Fruit fly (Drosophila melanogaster): Measurements from ENCODE around the gene DIP-iota.

The DIP-iota gene

DNA sequence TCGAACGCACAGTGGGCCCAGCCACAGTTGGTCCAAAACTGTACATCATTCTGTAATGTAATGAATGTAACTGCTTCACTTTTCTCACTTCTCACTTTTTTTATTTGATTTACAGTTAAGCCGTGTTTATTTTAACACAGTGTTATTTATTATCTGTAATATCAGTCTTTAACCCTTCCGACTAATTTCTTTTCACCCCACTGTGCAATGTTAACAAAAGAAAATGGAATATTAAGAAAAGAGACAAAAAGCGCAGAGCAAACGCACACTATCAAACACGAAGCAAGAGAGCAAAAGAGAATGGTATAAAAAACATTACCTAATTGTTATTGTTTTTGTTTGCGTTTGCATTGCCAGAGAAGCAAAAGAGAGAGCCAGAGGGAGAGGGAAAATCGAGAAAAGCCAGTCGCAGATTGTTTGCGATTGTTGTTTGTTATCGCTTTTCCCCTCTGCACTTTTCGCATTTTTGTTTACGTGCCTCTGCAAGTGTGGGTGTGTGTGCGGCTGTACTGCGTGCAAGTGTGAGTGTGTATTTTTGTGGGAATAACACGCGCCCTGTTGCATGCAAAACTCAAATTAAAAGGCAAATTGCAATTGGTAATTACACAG lies 25.7 kb upstream of the DIP-iota start (continued):
- TF ChIP-seq NC2α (GFP tag; optimal IDR thresholded peaks at IDR 0.05): peak; percentile 98
- peak; percentile 98 for TF ChIP-seq nmo (GFP tag; optimal IDR thresholded peaks at IDR 0.05)
- peak; percentile 94 for TF ChIP-seq croc (GFP tag; conservative IDR thresholded peaks at IDR 0.05)
- peak; percentile 99 for TF ChIP-seq chn (GFP tag; optimal IDR thresholded peaks at IDR 0.05)
- TF ChIP-seq CG3407 (GFP tag; optimal IDR thresholded peaks at IDR 0.05): peak; percentile 97
- peak; percentile 98 for TF ChIP-seq CG8089 (GFP tag; optimal IDR thresholded peaks at IDR 0.05)
- TF ChIP-seq Sox102F (GFP tag; optimal IDR thresholded peaks at IDR 0.05): peak; percentile 99
- TF ChIP-seq sens-2 (GFP tag; IDR thresholded peaks at IDR 0.05): peak; percentile 96
- peak; percentile 98 for TF ChIP-seq CG11723 (GFP tag; optimal IDR thresholded peaks at IDR 0.05)
- TF ChIP-seq Hmx (GFP tag; optimal IDR thresholded peaks at IDR 0.05): no peak
- peak; percentile 97 for TF ChIP-seq CG32772 (GFP tag; IDR thresholded peaks at IDR 0.05)
- TF ChIP-seq mld (GFP tag; IDR thresholded peaks at IDR 0.05; ENCODE audit: partially characterized antibody): no peak
- TF ChIP-seq Neu2 (GFP tag; optimal IDR thresholded peaks at IDR 0.05; ENCODE audit: borderline replicate concordance): peak; percentile 94
- peak; percentile 98 for TF ChIP-seq CG10654 (GFP tag; optimal IDR thresholded peaks at IDR 0.05)
- peak; percentile 98 for TF ChIP-seq Kr (GFP tag; optimal IDR thresholded peaks at IDR 0.05)
- peak; percentile 99 for TF ChIP-seq tap (tag; optimal IDR thresholded peaks at IDR 0.05)
- peak; percentile 96 for TF ChIP-seq Dek (tag; optimal IDR thresholded peaks at IDR 0.05)
- TF ChIP-seq CG4820 (GFP tag; optimal IDR thresholded peaks at IDR 0.05): peak; percentile 97
- TF ChIP-seq sr (GFP tag; IDR thresholded peaks at IDR 0.05): peak; percentile 90
- TF ChIP-seq CG1647 (GFP tag; optimal IDR thresholded peaks at IDR 0.05): peak; percentile 97
- peak; percentile 97 for TF ChIP-seq CrebB (tag; optimal IDR thresholded peaks at IDR 0.05)
- peak; percentile 96 for TF ChIP-seq ab (GFP tag; optimal IDR thresholded peaks at IDR 0.05)
- TF ChIP-seq sim (GFP tag; IDR thresholded peaks at IDR 0.05): peak; percentile 97
- TF ChIP-seq CG2712 (tag; optimal IDR thresholded peaks at IDR 0.05): peak; percentile 99
- TF ChIP-seq CG7271 (tag; optimal IDR thresholded peaks at IDR 0.05): peak; percentile 93
- peak; percentile 97 for TF ChIP-seq zen (tag; optimal IDR thresholded peaks at IDR 0.05)
- TF ChIP-seq ERR (GFP tag; optimal IDR thresholded peaks at IDR 0.05): peak; percentile 98
- TF ChIP-seq CG4730 (GFP tag; IDR thresholded peaks at IDR 0.05): peak; percentile 95
- TF ChIP-seq CG15073 (GFP tag; optimal IDR thresholded peaks at IDR 0.05): peak; percentile 86
- TF ChIP-seq CG3163 (GFP tag; optimal IDR thresholded peaks at IDR 0.05): peak; percentile 94
- TF ChIP-seq Eip74EF (GFP tag; optimal IDR thresholded peaks at IDR 0.05): peak in 1 of 2 experiments; percentile 99
- peak; percentile 98 for TF ChIP-seq CG7786 (GFP tag; optimal IDR thresholded peaks at IDR 0.05)
- peak; percentile 98 for TF ChIP-seq CG33213 (GFP tag; optimal IDR thresholded peaks at IDR 0.05)
- peak; percentile 98 for TF ChIP-seq slp2 (GFP tag; optimal IDR thresholded peaks at IDR 0.05)
- peak; percentile 93 for TF ChIP-seq CG17186 (GFP tag; optimal IDR thresholded peaks at IDR 0.05)
- peak; percentile 97 for TF ChIP-seq Vsx1 (GFP tag; optimal IDR thresholded peaks at IDR 0.05)
- peak; percentile 98 for TF ChIP-seq CG13424 (tag; optimal IDR thresholded peaks at IDR 0.05)
- peak; percentile 98 for TF ChIP-seq Chrac-16 (GFP tag; optimal IDR thresholded peaks at IDR 0.05)
- TF ChIP-seq CG15696 (tag; optimal IDR thresholded peaks at IDR 0.05): peak; percentile 95
- TF ChIP-seq nerfin-2 (GFP tag; IDR thresholded peaks at IDR 0.05; ENCODE audit: partially characterized antibody): peak; percentile 68
- peak; percentile 92 for TF ChIP-seq al (GFP tag; IDR thresholded peaks at IDR 0.05)
- peak; percentile 98 to 99 for TF ChIP-seq dpn (GFP tag; optimal IDR thresholded peaks at IDR 0.05)
- TF ChIP-seq Jarid2 (GFP tag; optimal IDR thresholded peaks at IDR 0.05): peak; percentile 88
- no peak for TF ChIP-seq Lpt (GFP tag; optimal IDR thresholded peaks at IDR 0.05)
- peak; percentile 96 for TF ChIP-seq ken (GFP tag; IDR thresholded peaks at IDR 0.05)
- TF ChIP-seq kah (GFP tag; optimal IDR thresholded peaks at IDR 0.05): peak; percentile 96
- TF ChIP-seq Usf (GFP tag; optimal IDR thresholded peaks at IDR 0.05): peak; percentile 88
- TF ChIP-seq CG11560 (tag; IDR thresholded peaks at IDR 0.05): peak; percentile 84; the same call in 2 of the 3 replicates
- TF ChIP-seq CG12391 (tag; optimal IDR thresholded peaks at IDR 0.05): peak; percentile 99
- TF ChIP-seq crc (GFP tag; optimal IDR thresholded peaks at IDR 0.05): peak; percentile 98
